Worm (Caenorhabditis elegans) whole organism, early embryonic: Measurements from ENCODE around the gene cdkl-1.

Experiments used
- B0310.2 ChIP-seq: sonication (generic microtip); optimal IDR thresholded peaks from 2 replicates; lab custom pipeline; 2016; ENCODE audit warnings: mild to moderate bottlenecking, missing genetic modification characterization, missing compliant biosample characterization
- flt-1 ChIP-seq: fragments of 200-800 bp; sonication (Bioruptor generic); IDR thresholded peaks from 2 replicates; pipeline ENCODE4 v1.3.6; 2022; ENCODE audit warnings: missing genetic modification characterization, missing compliant biosample characterization
- hmbx-1 ChIP-seq: sonication (generic microtip); optimal IDR thresholded peaks from 2 replicates; lab custom pipeline; 2016; ENCODE audit warnings: mild to moderate bottlenecking, missing genetic modification characterization, missing compliant biosample characterization
- scrt-1 ChIP-seq: fragments of 200-800 bp; sonication (Bioruptor generic); IDR thresholded peaks from 2 replicates; pipeline ENCODE4 v1.3.6; 2022; ENCODE audit warnings: missing genetic modification characterization, missing compliant biosample characterization

DNA sequence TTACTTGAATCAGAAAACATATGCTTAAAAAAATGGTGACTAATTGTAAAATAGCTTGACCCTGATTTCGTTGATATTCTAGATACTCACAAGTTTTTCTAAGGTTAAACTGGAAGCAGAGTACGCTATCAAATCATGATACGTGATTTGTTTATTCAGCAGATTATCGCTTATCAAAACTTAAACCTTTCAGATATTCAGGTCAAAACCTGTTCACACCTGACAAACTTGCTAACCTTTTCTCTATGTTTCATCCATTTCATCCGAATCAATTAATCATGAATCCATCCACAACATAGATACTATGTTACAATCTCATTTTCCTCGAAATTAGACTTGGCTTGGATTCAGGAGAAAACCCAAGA, 49.1 kb downstream of the cdkl-1 start:
- TF ChIP-seq B0310.2 (no peak), flt-1 (GFP tag; lab: Robert Waterston, UW) (no peak), hmbx-1 (tag; lab: Kevin White, UChicago) (no peak), scrt-1 (GFP tag; lab: Robert Waterston, UW) (no peak)
